Worm (Caenorhabditis elegans): ENCODE results near the gene fbxc-44.

- TF ChIP-seq nhr-237 (tag; optimal IDR thresholded peaks at IDR 0.05) (no peak), lin-11 (tag; optimal IDR thresholded peaks at IDR 0.05) (no peak), ztf-11 (tag; optimal IDR thresholded peaks at IDR 0.05) (no peak), fos-1 (tag; optimal IDR thresholded peaks at IDR 0.05) (no peak), Y55F3AM.14 (GFP tag; optimal IDR thresholded peaks at IDR 0.05) (no peak), peb-1 (tag; optimal IDR thresholded peaks at IDR 0.05) (no peak), nhr-12 (tag; optimal IDR thresholded peaks at IDR 0.05) (no peak), unc-55 (GFP tag; optimal IDR thresholded peaks at IDR 0.05) (no peak), unc-62 (GFP tag; optimal IDR thresholded peaks at IDR 0.05) (no peak), nhr-6 (tag; optimal IDR thresholded peaks at IDR 0.05) (no peak), skn-1 (tag; optimal IDR thresholded peaks at IDR 0.05) (no peak)
Observed at ce11 chrII:4226598-4227096, 10.9 kb downstream of the fbxc-44 start, which contains the start of gene C16A11.4.
